Worm (Caenorhabditis elegans) whole organism, young adult: ENCODE data around the gene evl-18.
"Not testable (repeated sequence)": the region's sequence is repeated elsewhere in the genome, so short reads cannot be mapped to it uniquely, and the experiment has no call there.

Experiments used
- dpff-1 ChIP-seq: sonication (generic microtip); optimal IDR thresholded peaks from 2 replicates; lab custom pipeline; 2017; ENCODE audit warnings: mild to moderate bottlenecking, missing genetic modification characterization, missing compliant biosample characterization
- pha-4 ChIP-seq: fragments of 150-350 bp; sonication (generic microtip); optimal IDR thresholded peaks from 2 replicates; lab custom pipeline; 2014; ENCODE audit warnings: missing biosample characterization, missing genetic modification reagents, missing genetic modification characterization
- tbx-9 ChIP-seq: sonication (generic microtip); optimal IDR thresholded peaks from 2 replicates; lab custom pipeline; 2016; ENCODE audit warnings: borderline replicate concordance, missing genetic modification characterization, inconsistent platforms, missing compliant biosample characterization

DNA sequence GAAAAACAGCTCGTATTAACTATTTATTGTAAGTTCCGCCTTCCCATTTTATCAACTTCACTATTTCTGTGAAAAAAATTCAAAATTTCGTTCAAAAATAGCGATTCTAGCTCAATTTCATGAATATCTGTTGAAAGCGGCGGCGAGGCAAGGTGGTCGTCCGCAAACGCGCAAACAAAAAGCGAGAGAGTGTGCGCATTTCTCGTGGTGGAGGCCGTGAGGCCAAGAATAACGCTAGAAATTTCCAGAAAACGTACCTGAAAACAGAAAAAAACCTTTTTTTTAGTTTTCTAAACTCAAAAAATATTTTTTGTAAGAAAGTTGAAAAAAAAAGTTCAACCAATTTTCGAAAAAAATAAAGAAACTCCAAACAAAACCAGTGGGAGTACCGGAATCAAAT lies 37.7 kb downstream of the evl-18 start:
- not testable (repeated sequence) for TF ChIP-seq tbx-9; dpff-1 (tag; lab: Kevin White, UChicago); pha-4 (tag; lab: Kevin White, UChicago)
